Worm (Caenorhabditis elegans): ENCODE measurements around the gene nol-10.

ce11 chrIV:7628942-7629341, 48.5 kb downstream of the nol-10 start, which contains the start of gene F45E4.5:
- TF ChIP-seq dao-5 (tag; optimal IDR thresholded peaks at IDR 0.05) (no peak), him-1 (tag; optimal IDR thresholded peaks at IDR 0.05) (no peak), W03F9.2 (tag; optimal IDR thresholded peaks at IDR 0.05) (no peak)

All from whole organism, L4/young adult.